Worm (Caenorhabditis elegans): ENCODE measurements around the gene npr-26.

ce11 chrIV:17461222-17461707, 43.6 kb upstream of the npr-26 start, which contains the start of gene rif-1.1:
- TF ChIP-seq ztf-11 (tag; optimal IDR thresholded peaks at IDR 0.05) (no peak), aly-2 (tag; optimal IDR thresholded peaks at IDR 0.05) (no peak), ceh-82 (tag; optimal IDR thresholded peaks at IDR 0.05) (no peak), fkh-10 (GFP tag; optimal IDR thresholded peaks at IDR 0.05) (no peak), sea-2 (GFP tag; optimal IDR thresholded peaks at IDR 0.05) (no peak)

Measured in whole organism, L3 larva.